Worm (Caenorhabditis elegans): ENCODE measurements around the gene W01G7.4.

ce11 chrII:14055717-14056116 is 4.8 kb upstream of the W01G7.4 start:
- TF ChIP-seq tbp1 (GFP tag; optimal IDR thresholded peaks at IDR 0.05) = no peak
- no peak for TF ChIP-seq Y53G8AR.9 (GFP tag; conservative IDR thresholded peaks at IDR 0.05)
- TF ChIP-seq hsf-1 (GFP tag; IDR thresholded peaks at IDR 0.05) = no peak
